Fruit fly (Drosophila melanogaster) whole organism, embryonic: ENCODE results near the gene CG12659.
A peak's percentile ranks its signal among the peaks of the same experiment; 100 is the strongest.

ENCODE experiments used
- Atf3 ChIP-seq: fragments of 200-800 bp; sonication (Bioruptor generic); optimal IDR thresholded peaks from 3 replicates; lab custom pipeline; 2016; ENCODE audit warnings: missing biosample characterization, missing genetic modification characterization
- Bdp1 ChIP-seq: fragments of 200-800 bp; sonication (Bioruptor generic); optimal IDR thresholded peaks from 3 replicates; lab custom pipeline; 2016; ENCODE audit warnings: missing biosample characterization, missing genetic modification characterization
- CG10321 ChIP-seq: fragments of 200-800 bp; sonication (Bioruptor generic); IDR thresholded peaks from 2 replicates; pipeline ENCODE4 v1.3.6; 2022; ENCODE audit warnings: missing biosample characterization, missing genetic modification characterization
- CG10565 ChIP-seq: fragments of 200-800 bp; sonication (Bioruptor generic); optimal IDR thresholded peaks from 3 replicates; lab custom pipeline; 2016; ENCODE audit warnings: missing biosample characterization, mild to moderate bottlenecking, missing genetic modification characterization
- CG11504 ChIP-seq: fragments of 200-800 bp; sonication (Bioruptor generic); optimal IDR thresholded peaks from 3 replicates; lab custom pipeline; 2019; ENCODE audit warnings: missing biosample characterization, mild to moderate bottlenecking, missing genetic modification characterization, moderate library complexity
- CG12391 ChIP-seq: fragments of 200-800 bp; sonication (Bioruptor generic); optimal IDR thresholded peaks from 3 replicates; lab custom pipeline; 2018; ENCODE audit warnings: missing biosample characterization, mild to moderate bottlenecking, missing genetic modification characterization, moderate library complexity
- CG13123 ChIP-seq: fragments of 200-800 bp; sonication (Bioruptor generic); optimal IDR thresholded peaks from 2 replicates; lab custom pipeline; 2016; ENCODE audit warnings: missing biosample characterization, missing genetic modification characterization
- CG17568 ChIP-seq: fragments of 200-800 bp; sonication (Bioruptor generic); optimal IDR thresholded peaks from 2 replicates; lab custom pipeline; 2018; ENCODE audit warnings: missing biosample characterization, mild to moderate bottlenecking, missing genetic modification characterization, moderate library complexity
- CG2199 ChIP-seq: fragments of 200-800 bp; sonication (Bioruptor generic); IDR thresholded peaks from 3 replicates; pipeline ENCODE4 v1.3.6; 2022; ENCODE audit warnings: missing biosample characterization, missing genetic modification characterization
- CG32772 ChIP-seq: fragments of 200-800 bp; sonication (Bioruptor generic); IDR thresholded peaks from 2 replicates; pipeline ENCODE4 v1.3.6; 2022; ENCODE audit warnings: missing biosample characterization, missing genetic modification characterization
- CG6254 ChIP-seq: fragments of 200-800 bp; sonication (Bioruptor generic); optimal IDR thresholded peaks from 3 replicates; lab custom pipeline; 2017; ENCODE audit warnings: mild to moderate bottlenecking, missing biosample characterization, missing genetic modification reagents, missing genetic modification characterization
- CG7556 ChIP-seq: fragments of 200-800 bp; sonication (Bioruptor generic); optimal IDR thresholded peaks from 2 replicates; lab custom pipeline; 2017; ENCODE audit warnings: missing biosample characterization, mild to moderate bottlenecking, missing genetic modification characterization
- CG8944 ChIP-seq: fragments of 200-800 bp; sonication (Bioruptor generic); optimal IDR thresholded peaks from 3 replicates; lab custom pipeline; 2016; ENCODE audit warnings: missing biosample characterization, missing genetic modification characterization
- Dip2 ChIP-seq: fragments of 200-800 bp; sonication (Bioruptor generic); IDR thresholded peaks from 2 replicates; pipeline ENCODE4 v1.3.6; 2022; ENCODE audit warnings: missing biosample characterization, missing genetic modification characterization
- Doc2 ChIP-seq: fragments of 200-800 bp; sonication (Bioruptor generic); IDR thresholded peaks from 2 replicates; pipeline ENCODE4 v1.3.6; 2022; ENCODE audit warnings: missing biosample characterization, missing genetic modification characterization
- Doc3 ChIP-seq: fragments of 200-800 bp; sonication (Bioruptor generic); IDR thresholded peaks from 3 replicates; pipeline ENCODE4 v1.3.6; 2022; ENCODE audit warnings: missing biosample characterization, missing genetic modification characterization; ENCODE audit not compliant: partially characterized antibody
- Dref ChIP-seq: fragments of 200-800 bp; sonication (Bioruptor generic); IDR thresholded peaks from 2 replicates; pipeline ENCODE4 v1.3.6; 2022; ENCODE audit warnings: missing biosample characterization, missing genetic modification characterization
- E2f1 ChIP-seq: fragments of 200-800 bp; sonication (Bioruptor generic); IDR thresholded peaks from 2 replicates; pipeline ENCODE4 v1.3.6; 2022; ENCODE audit warnings: missing biosample characterization, missing genetic modification characterization
- Fer3 ChIP-seq: fragments of 200-800 bp; sonication (Bioruptor generic); optimal IDR thresholded peaks from 2 replicates; lab custom pipeline; 2018; ENCODE audit warnings: missing biosample characterization, mild to moderate bottlenecking, missing genetic modification characterization, moderate library complexity
- HLH54F ChIP-seq: fragments of 200-800 bp; sonication (Bioruptor generic); optimal IDR thresholded peaks from 3 replicates; lab custom pipeline; 2016; ENCODE audit warnings: missing biosample characterization, missing genetic modification characterization
- Hand ChIP-seq: fragments of 200-800 bp; sonication (Bioruptor generic); optimal IDR thresholded peaks from 2 replicates; lab custom pipeline; 2017; ENCODE audit warnings: mild to moderate bottlenecking, missing biosample characterization, missing genetic modification reagents, missing genetic modification characterization
- Hr39 ChIP-seq: fragments of >200 bp; optimal IDR thresholded peaks from 2 replicates; lab custom pipeline; 2017
- Lhr ChIP-seq: fragments of 200-800 bp; sonication (Bioruptor generic); optimal IDR thresholded peaks from 3 replicates; lab custom pipeline; 2017; ENCODE audit warnings: mild to moderate bottlenecking, missing biosample characterization, missing genetic modification reagents, missing genetic modification characterization
- Lpt ChIP-seq: fragments of >200 bp; optimal IDR thresholded peaks from 2 replicates; lab custom pipeline; 2018; ENCODE audit warnings: missing biosample characterization, missing genetic modification characterization
- Max ChIP-seq: fragments of 200-800 bp; sonication (Bioruptor generic); optimal IDR thresholded peaks from 2 replicates; lab custom pipeline; 2016; ENCODE audit warnings: missing biosample characterization, mild to moderate bottlenecking, missing genetic modification characterization
- NC2β ChIP-seq: fragments of 200-800 bp; sonication (Bioruptor generic); optimal IDR thresholded peaks from 2 replicates; lab custom pipeline; 2016; ENCODE audit warnings: missing biosample characterization, missing genetic modification characterization
- Oli ChIP-seq: fragments of 200-800 bp; sonication (Bioruptor generic); optimal IDR thresholded peaks from 2 replicates; lab custom pipeline; 2018; ENCODE audit warnings: missing biosample characterization, mild to moderate bottlenecking, missing genetic modification characterization, moderate library complexity
- Spps ChIP-seq: fragments of 200-800 bp; sonication (Bioruptor generic); optimal IDR thresholded peaks from 2 replicates; lab custom pipeline; 2018; ENCODE audit warnings: missing biosample characterization, mild to moderate bottlenecking, missing genetic modification characterization
- ab ChIP-seq: fragments of 200-800 bp; sonication (Bioruptor generic); optimal IDR thresholded peaks from 2 replicates; lab custom pipeline; 2016; ENCODE audit warnings: missing biosample characterization, missing genetic modification characterization
- ash1 ChIP-seq: fragments of 200-800 bp; sonication (Bioruptor generic); optimal IDR thresholded peaks from 2 replicates; lab custom pipeline; 2018; ENCODE audit warnings: missing biosample characterization, mild to moderate bottlenecking, missing genetic modification characterization
- cad ChIP-seq: fragments of >200 bp; optimal IDR thresholded peaks from 2 replicates; lab custom pipeline; 2017; ENCODE audit warnings: missing biosample characterization, missing genetic modification characterization
- dysf ChIP-seq: fragments of 200-800 bp; sonication (Bioruptor generic); IDR thresholded peaks from 3 replicates; pipeline ENCODE4 v1.3.6; 2022; ENCODE audit warnings: missing biosample characterization, missing genetic modification characterization
- en ChIP-seq: fragments of 200-800 bp; sonication (Bioruptor generic); optimal IDR thresholded peaks from 2 replicates; lab custom pipeline; 2016; ENCODE audit warnings: missing biosample characterization, missing genetic modification characterization
- ewg ChIP-seq: fragments of 200-800 bp; sonication (Bioruptor generic); optimal IDR thresholded peaks from 3 replicates; lab custom pipeline; 2017; ENCODE audit warnings: mild to moderate bottlenecking, missing biosample characterization, missing genetic modification reagents, missing genetic modification characterization
- grn ChIP-seq: fragments of 200-800 bp; sonication (Bioruptor generic); optimal IDR thresholded peaks from 3 replicates; lab custom pipeline; 2017; ENCODE audit warnings: missing biosample characterization, missing genetic modification characterization
- gt ChIP-seq: fragments of 200-800 bp; sonication (Bioruptor generic); IDR thresholded peaks from 2 replicates; pipeline ENCODE4 v1.3.6; 2022; ENCODE audit warnings: missing biosample characterization, missing genetic modification characterization
- jigr1 ChIP-seq: fragments of 200-800 bp; sonication (Bioruptor generic); IDR thresholded peaks from 3 replicates; pipeline ENCODE4 v1.3.6; 2022; ENCODE audit warnings: missing biosample characterization, missing genetic modification characterization
- ken ChIP-seq: fragments of 200-800 bp; sonication (Bioruptor generic); IDR thresholded peaks from 3 replicates; pipeline ENCODE4 v1.3.6; 2022; ENCODE audit warnings: missing biosample characterization, missing genetic modification characterization
- knrl ChIP-seq: fragments of 200-800 bp; sonication (Bioruptor generic); IDR thresholded peaks from 3 replicates; pipeline ENCODE4 v1.3.6; 2022; ENCODE audit warnings: missing biosample characterization, missing genetic modification characterization; ENCODE audit not compliant: partially characterized antibody
- lab ChIP-seq: fragments of 200-800 bp; sonication (Bioruptor generic); optimal IDR thresholded peaks from 3 replicates; lab custom pipeline; 2017; ENCODE audit warnings: missing biosample characterization, missing genetic modification characterization, mild to moderate bottlenecking, moderate library complexity, missing genetic modification reagents
- lov ChIP-seq, 2 experiments: fragments of 200-800 bp in 1 of 2; fragments of >200 bp in 1 of 2; sonication (Bioruptor generic) in 1 of 2; IDR thresholded peaks in 1 of 2; optimal IDR thresholded peaks in 1 of 2; 2 replicates in 1 of 2; 3 replicates in 1 of 2; pipeline versions ENCODE4 v1.3.6 to Lab custom; 2017 to 2022; ENCODE audit warnings: missing biosample characterization in 1 of 2, missing genetic modification characterization in 1 of 2
- luna ChIP-seq: fragments of 200-800 bp; sonication (Bioruptor generic); optimal IDR thresholded peaks from 2 replicates; lab custom pipeline; 2016; ENCODE audit warnings: missing biosample characterization, missing genetic modification characterization
- prd ChIP-seq, 3 experiments: fragments of >200 bp in 2 of 3; fragments of 200-800 bp in 1 of 3; sonication (Bioruptor generic) in 1 of 3; optimal IDR thresholded peaks in 2 of 3; IDR thresholded peaks in 1 of 3; 2 replicates in 2 of 3; 3 replicates in 1 of 3; pipeline versions ENCODE4 v1.3.6 to Lab custom; 2017 to 2022; ENCODE audit warnings: missing biosample characterization in 1 of 3, missing genetic modification characterization in 1 of 3
- pros ChIP-seq: fragments of 200-800 bp; sonication (Bioruptor generic); optimal IDR thresholded peaks from 3 replicates; lab custom pipeline; 2019; ENCODE audit warnings: missing biosample characterization, mild to moderate bottlenecking, missing genetic modification characterization, moderate library complexity
- sim ChIP-seq: fragments of 200-800 bp; sonication (Bioruptor generic); IDR thresholded peaks from 2 replicates; pipeline ENCODE4 v1.3.6; 2022; ENCODE audit warnings: missing biosample characterization, missing genetic modification characterization
- sisA ChIP-seq: fragments of 200-800 bp; sonication (Bioruptor generic); IDR thresholded peaks from 2 replicates; pipeline ENCODE4 v1.3.6; 2022; ENCODE audit warnings: missing biosample characterization, missing genetic modification characterization
- usp ChIP-seq: fragments of >200 bp; optimal IDR thresholded peaks from 2 replicates; lab custom pipeline; 2017; ENCODE audit warnings: missing biosample characterization, missing genetic modification characterization
- wdn ChIP-seq: fragments of 200-800 bp; sonication (Bioruptor generic); IDR thresholded peaks from 2 replicates; pipeline ENCODE4 v1.3.6; 2022; ENCODE audit warnings: missing biosample characterization, missing genetic modification characterization
- z ChIP-seq: fragments of 200-800 bp; sonication (Bioruptor generic); IDR thresholded peaks from 3 replicates; pipeline ENCODE4 v1.3.6; 2022; ENCODE audit warnings: missing biosample characterization, missing genetic modification characterization

The CG12659 gene

DNA sequence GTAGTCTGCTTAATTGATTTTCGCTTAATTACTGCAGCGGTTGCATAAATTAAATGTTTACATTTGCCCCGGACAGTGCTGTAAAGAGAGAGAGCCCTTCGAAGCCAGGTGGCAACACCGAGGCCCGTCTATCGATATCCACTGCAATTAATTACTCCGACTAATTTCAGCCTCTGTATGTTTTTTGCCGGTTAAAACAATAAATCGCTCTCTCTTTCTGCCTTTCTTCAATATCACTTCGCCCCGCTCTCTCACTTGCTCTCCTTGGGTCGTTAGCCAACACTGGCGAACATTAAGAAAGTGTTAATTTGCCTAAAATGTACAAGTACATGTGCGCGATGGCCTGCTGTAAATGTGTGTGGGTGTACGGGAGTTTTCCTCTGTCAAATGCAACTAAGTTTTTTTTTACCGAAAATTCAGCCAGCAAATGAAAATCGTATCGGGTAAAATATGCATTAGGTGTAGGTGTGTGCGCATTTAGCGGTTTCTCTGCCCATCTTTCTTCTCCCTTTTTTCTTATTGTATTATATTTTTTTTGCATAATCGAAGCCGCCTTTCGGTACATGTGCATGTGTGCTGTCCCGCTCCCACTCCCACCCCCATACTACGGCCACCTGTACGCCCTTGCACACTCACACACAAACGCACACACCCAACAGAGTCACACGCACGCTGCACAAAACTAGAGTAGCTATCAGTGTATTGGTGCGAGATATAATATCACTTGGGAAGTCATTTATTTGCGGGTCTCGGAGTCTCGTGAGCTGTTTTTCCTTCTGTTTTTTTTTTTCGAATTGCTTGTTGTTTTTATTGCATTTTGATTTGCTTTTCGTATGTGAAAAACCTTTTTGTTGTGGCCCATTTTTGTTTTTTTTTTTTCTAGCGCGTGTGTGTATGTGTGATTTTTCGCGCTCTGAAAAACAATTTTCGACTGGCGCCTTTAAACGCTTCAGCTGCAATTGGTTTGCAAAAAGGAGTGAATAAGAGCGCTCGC, 29.8 kb downstream of the CG12659 start (continued):
- TF ChIP-seq CG17568 (GFP tag; lab: Kevin White, UChicago) (no peak), CG10565 (GFP tag; lab: Kevin White, UChicago) (no peak), NC2β (GFP tag; lab: Kevin White, UChicago) (no peak), en (GFP tag; lab: Kevin White, UChicago) (no peak), Hr39 (lab: Kevin White, UChicago) (no peak), sisA (no peak), ken (GFP tag; lab: Robert Waterston, UW) (no peak), lab (peak; percentile 65), ash1 (GFP tag; lab: Kevin White, UChicago) (no peak), Lpt (GFP tag; lab: Kevin White, UChicago) (no peak), CG6254 (GFP tag; lab: Kevin White, UChicago) (no peak), Doc3 (GFP tag; lab: Robert Waterston, UW) (peak; percentile 29; the same call in 1 of the 3 replicates), Dip2 (no peak), sim (GFP tag; lab: Robert Waterston, UW) (no peak), wdn (GFP tag; lab: Robert Waterston, UW) (no peak), CG10321 (GFP tag; lab: Robert Waterston, UW) (no peak), jigr1 (GFP tag; lab: Robert Waterston, UW) (no peak), prd (optimal IDR thresholded peaks at IDR 0.05; lab: Kevin White, UChicago) (no peak), prd (GFP tag; IDR thresholded peaks at IDR 0.05; lab: Robert Waterston, UW) (peak; percentile 37; the same call in 1 of the 3 replicates), cad (GFP tag; lab: Kevin White, UChicago) (no peak), CG12391 (tag; lab: Kevin White, UChicago) (peak; percentile 39), CG11504 (no peak), ewg (GFP tag; lab: Kevin White, UChicago) (no peak), Hand (GFP tag; lab: Kevin White, UChicago) (no peak), Spps (tag; lab: Kevin White, UChicago) (no peak), Atf3 (no peak), pros (peak; percentile 89), CG13123 (GFP tag; lab: Kevin White, UChicago) (no peak), Bdp1 (GFP tag; lab: Kevin White, UChicago) (peak; percentile 0), usp (GFP tag; lab: Kevin White, UChicago) (no peak), CG7556 (GFP tag; lab: Kevin White, UChicago) (no peak), Oli (tag; lab: Kevin White, UChicago) (no peak), Fer3 (tag; lab: Kevin White, UChicago) (peak; percentile 9), CG32772 (no peak), CG8944 (GFP tag; lab: Kevin White, UChicago) (no peak), ab (GFP tag; lab: Kevin White, UChicago) (no peak), CG2199 (GFP tag; lab: Robert Waterston, UW) (no peak), Doc2 (GFP tag; lab: Robert Waterston, UW) (no peak), gt (no peak), HLH54F (GFP tag; lab: Kevin White, UChicago) (peak; percentile 28), E2f1 (GFP tag; lab: Robert Waterston, UW) (no peak; the same call in 1 of the 2 replicates), Lhr (no peak), Max (GFP tag; lab: Kevin White, UChicago) (peak; percentile 33), z (no peak), lov (optimal IDR thresholded peaks at IDR 0.05; lab: Kevin White, UChicago) (no peak), lov (GFP tag; IDR thresholded peaks at IDR 0.05; lab: Robert Waterston, UW) (0 out of 3 replicates have a peak, but pooled peaks have one; percentile 45), Dref (GFP tag; lab: Robert Waterston, UW) (peak; percentile 63), dysf (GFP tag; lab: Robert Waterston, UW) (no peak), knrl (GFP tag; lab: Robert Waterston, UW) (no peak; the same call in 2 of the 3 replicates), grn (GFP tag; lab: Kevin White, UChicago) (no peak), luna (no peak)
